Fruit fly (Drosophila melanogaster) whole organism, adult: ENCODE results near the gene Cyp4g15.

Experiments
- CG1620 ChIP-seq: fragments of 200-800 bp; sonication (Bioruptor generic); optimal IDR thresholded peaks from 2 replicates; lab custom pipeline; 2016; ENCODE audit warnings: missing biosample characterization, missing genetic modification characterization
- Clk ChIP-seq: fragments of 200-800 bp; sonication (Bioruptor generic); optimal IDR thresholded peaks from 2 replicates; lab custom pipeline; 2017; ENCODE audit warnings: missing biosample characterization, missing genetic modification characterization
- Hr96 ChIP-seq: fragments of 200-800 bp; sonication (Bioruptor generic); optimal IDR thresholded peaks from 2 replicates; lab custom pipeline; 2016; ENCODE audit warnings: missing biosample characterization, missing genetic modification characterization
- Mnt ChIP-seq: fragments of 200-800 bp; sonication (Bioruptor generic); optimal IDR thresholded peaks from 2 replicates; lab custom pipeline; 2016; ENCODE audit warnings: missing biosample characterization, mild to moderate bottlenecking, missing genetic modification characterization
- ovo ChIP-seq: fragments of 200-800 bp; sonication (Bioruptor generic); optimal IDR thresholded peaks from 2 replicates; lab custom pipeline; 2016; ENCODE audit warnings: missing biosample characterization, missing genetic modification characterization
- tj ChIP-seq: fragments of 200-800 bp; sonication (Bioruptor generic); optimal IDR thresholded peaks from 3 replicates; lab custom pipeline; 2017; ENCODE audit warnings: missing biosample characterization, mild to moderate bottlenecking, missing genetic modification characterization, moderate library complexity
- toe ChIP-seq: fragments of 200-800 bp; sonication (Bioruptor generic); optimal IDR thresholded peaks from 2 replicates; lab custom pipeline; 2016; ENCODE audit warnings: missing biosample characterization, missing genetic modification characterization

- TF ChIP-seq ovo (GFP tag; lab: Kevin White, UChicago) (no peak), Clk (GFP tag; lab: Kevin White, UChicago) (no peak), tj (GFP tag; lab: Kevin White, UChicago) (no peak), Mnt (GFP tag; lab: Kevin White, UChicago) (no peak), CG1620 (GFP tag; lab: Kevin White, UChicago) (no peak), Hr96 (GFP tag; lab: Kevin White, UChicago) (no peak), toe (GFP tag; lab: Kevin White, UChicago) (no peak)
These were observed 35.9 kb upstream of the Cyp4g15 start for dm6 chrX:11440944-11441343.
